Fruit fly (Drosophila melanogaster): ENCODE results near the gene CG15169.

The CG15169 gene

dm6 chr2L:18966214-18966556, 24.6 kb upstream of the CG15169 start (continued):
- no peak for TF ChIP-seq CG3407 (GFP tag; optimal IDR thresholded peaks at IDR 0.05)
- peak; percentile 83 for TF ChIP-seq MBD-R2 (GFP tag; IDR thresholded peaks at IDR 0.05)
- TF ChIP-seq Bdp1 (GFP tag; optimal IDR thresholded peaks at IDR 0.05): no peak
- TF ChIP-seq Gsc (GFP tag; IDR thresholded peaks at IDR 0.05): no peak
- no peak for TF ChIP-seq CG15073 (GFP tag; optimal IDR thresholded peaks at IDR 0.05)
- TF ChIP-seq CG4820 (GFP tag; optimal IDR thresholded peaks at IDR 0.05): peak; percentile 34
- TF ChIP-seq CG3995 (GFP tag; optimal IDR thresholded peaks at IDR 0.05): no peak
- peak; percentile 45 to 63 for TF ChIP-seq dpn (GFP tag; optimal IDR thresholded peaks at IDR 0.05)
- TF ChIP-seq inv (GFP tag; IDR thresholded peaks at IDR 0.05; ENCODE audit: partially characterized antibody): no peak
- TF ChIP-seq CG13123 (GFP tag; optimal IDR thresholded peaks at IDR 0.05): peak; percentile 37
- peak; percentile 81 for TF ChIP-seq Gug (GFP tag; IDR thresholded peaks at IDR 0.05)
- TF ChIP-seq Hey (tag; optimal IDR thresholded peaks at IDR 0.05): no peak
- TF ChIP-seq CG17328 (GFP tag; IDR thresholded peaks at IDR 0.05): peak; percentile 85
- TF ChIP-seq Doc3 (GFP tag; IDR thresholded peaks at IDR 0.05; ENCODE audit: partially characterized antibody): no peak
- TF ChIP-seq Hmr (GFP tag; optimal IDR thresholded peaks at IDR 0.05): peak; percentile 77
- peak; percentile 85 for TF ChIP-seq Dek (tag; optimal IDR thresholded peaks at IDR 0.05)
- peak; percentile 73 for TF ChIP-seq Xbp1 (GFP tag; optimal IDR thresholded peaks at IDR 0.05)
- peak; percentile 10 for TF ChIP-seq NK7.1 (GFP tag; optimal IDR thresholded peaks at IDR 0.05)
- peak; percentile 95 for TF ChIP-seq lab (GFP tag; optimal IDR thresholded peaks at IDR 0.05)
- no peak for TF ChIP-seq CG9437 (GFP tag; optimal IDR thresholded peaks at IDR 0.05)
- TF ChIP-seq CG31441 (GFP tag; IDR thresholded peaks at IDR 0.05): peak; percentile 66
- TF ChIP-seq CG15479 (GFP tag; optimal IDR thresholded peaks at IDR 0.05): no peak
- TF ChIP-seq pita (GFP tag; optimal IDR thresholded peaks at IDR 0.05): no peak
- TF ChIP-seq Optix (GFP tag; IDR thresholded peaks at IDR 0.05): 0 out of 3 replicates have a peak, but pooled peaks have one; percentile 6
- peak; percentile 5 to 33 for TF ChIP-seq chif (GFP tag; optimal IDR thresholded peaks at IDR 0.05)
- TF ChIP-seq Fer3 (tag; optimal IDR thresholded peaks at IDR 0.05): peak; percentile 94
- TF ChIP-seq CG12942 (GFP tag; optimal IDR thresholded peaks at IDR 0.05): peak; percentile 43
- TF ChIP-seq CG10543 (GFP tag; optimal IDR thresholded peaks at IDR 0.05): peak; percentile 59
- TF ChIP-seq CG13775 (GFP tag; optimal IDR thresholded peaks at IDR 0.05): peak; percentile 55
- TF ChIP-seq sens (GFP tag): peak; percentile 85
- TF ChIP-seq az2 (GFP tag; optimal IDR thresholded peaks at IDR 0.05): peak; percentile 39
- peak; percentile 75 for TF ChIP-seq bcd (GFP tag; optimal IDR thresholded peaks at IDR 0.05)
- TF ChIP-seq knrl (GFP tag; IDR thresholded peaks at IDR 0.05; ENCODE audit: partially characterized antibody): no peak
- peak; percentile 55 for TF ChIP-seq zfh2 (GFP tag; optimal IDR thresholded peaks at IDR 0.05)
- no peak for TF ChIP-seq CG6791 (GFP tag; IDR thresholded peaks at IDR 0.05; ENCODE audit: partially characterized antibody)
- TF ChIP-seq Spps (tag; optimal IDR thresholded peaks at IDR 0.05): peak; percentile 49
- TF ChIP-seq Ssrp (tag; optimal IDR thresholded peaks at IDR 0.05): peak; percentile 57
- TF ChIP-seq Mrtf (GFP tag; IDR thresholded peaks at IDR 0.05): peak; percentile 82
- TF ChIP-seq CG15696 (tag; optimal IDR thresholded peaks at IDR 0.05): peak; percentile 66
- peak; percentile 88 for TF ChIP-seq E2f1 (GFP tag; IDR thresholded peaks at IDR 0.05)
- TF ChIP-seq Ets97D (GFP tag; optimal IDR thresholded peaks at IDR 0.05): peak; percentile 14
- TF ChIP-seq CG7372 (GFP tag; IDR thresholded peaks at IDR 0.05): peak; percentile 91
- peak; percentile 28 for TF ChIP-seq tx (GFP tag; optimal IDR thresholded peaks at IDR 0.05)
- peak; percentile 96 for TF ChIP-seq Atf6 (GFP tag; IDR thresholded peaks at IDR 0.05)
- peak; percentile 62 for TF ChIP-seq Hsf (GFP tag; optimal IDR thresholded peaks at IDR 0.05)
- peak; percentile 88 for TF ChIP-seq grau (tag; optimal IDR thresholded peaks at IDR 0.05)
- no peak for TF ChIP-seq CG2116 (GFP tag; optimal IDR thresholded peaks at IDR 0.05)
- no peak for TF ChIP-seq pros (GFP tag; optimal IDR thresholded peaks at IDR 0.05)
- peak; percentile 24; the same call in 1 of the 3 replicates for TF ChIP-seq z (GFP tag; IDR thresholded peaks at IDR 0.05)
- peak; percentile 98 for TF ChIP-seq Rfx (GFP tag; IDR thresholded peaks at IDR 0.05)
- TF ChIP-seq Dip2 (GFP tag; IDR thresholded peaks at IDR 0.05): no peak
- TF ChIP-seq PHDP (tag; optimal IDR thresholded peaks at IDR 0.05): peak; percentile 84

Data from whole organism, embryonic.